Worm (Caenorhabditis elegans) whole organism, late embryonic: ENCODE measurements around the gene dnc-1.

Experiments
- ceh-34 ChIP-seq: sonication (generic microtip); optimal IDR thresholded peaks from 2 replicates; lab custom pipeline; 2016; ENCODE audit warnings: mild to moderate bottlenecking, missing genetic modification characterization, missing compliant biosample characterization
- ets-4 ChIP-seq: sonication (generic microtip); optimal IDR thresholded peaks from 2 replicates; lab custom pipeline; 2016; ENCODE audit warnings: missing genetic modification characterization, missing compliant biosample characterization
- fkh-10 ChIP-seq: fragments of 150-350 bp; optimal IDR thresholded peaks from 2 replicates; lab custom pipeline; 2014; ENCODE audit warnings: missing biosample characterization, missing genetic modification reagents, missing genetic modification characterization
- hlh-8 ChIP-seq: sonication (generic microtip); optimal IDR thresholded peaks from 2 replicates; lab custom pipeline; 2016; ENCODE audit warnings: missing genotype, missing genetic modification characterization, missing compliant biosample characterization
- pag-3 ChIP-seq: sonication (generic microtip); optimal IDR thresholded peaks from 2 replicates; lab custom pipeline; 2016; ENCODE audit warnings: missing compliant biosample characterization, missing genetic modification characterization, borderline replicate concordance
- pqm-1 ChIP-seq: sonication (generic microtip); optimal IDR thresholded peaks from 2 replicates; lab custom pipeline; 2016; ENCODE audit warnings: missing genetic modification characterization, missing compliant biosample characterization
- sdc-2 ChIP-seq: sonication (generic microtip); optimal IDR thresholded peaks from 2 replicates; lab custom pipeline; 2016; ENCODE audit warnings: missing genotype, missing genetic modification characterization, missing compliant biosample characterization

ce11 chrIV:10879542-10879941 is 53.5 kb downstream of the dnc-1 start, which contains the start of gene sdz-13:
- TF ChIP-seq fkh-10 (GFP tag; lab: Kevin White, UChicago): no peak
- no peak for TF ChIP-seq hlh-8 (tag; lab: Kevin White, UChicago)
- no peak for TF ChIP-seq pag-3 (tag; lab: Kevin White, UChicago)
- no peak for TF ChIP-seq ceh-34
- TF ChIP-seq ets-4: no peak
- no peak for TF ChIP-seq pqm-1 (tag; lab: Kevin White, UChicago)
- no peak for TF ChIP-seq sdc-2 (tag; lab: Kevin White, UChicago)
